Worm (Caenorhabditis elegans): ENCODE data around the gene trxr-2.

- no peak for TF ChIP-seq nfya-1 (tag; optimal IDR thresholded peaks at IDR 0.05)
- no peak for TF ChIP-seq tbx-2 (tag; optimal IDR thresholded peaks at IDR 0.05)
- TF ChIP-seq fkh-10 (GFP tag; optimal IDR thresholded peaks at IDR 0.05): no peak
- no peak for TF ChIP-seq ets-4 (tag; optimal IDR thresholded peaks at IDR 0.05)
- TF ChIP-seq pax-1 (tag; optimal IDR thresholded peaks at IDR 0.05): no peak
- TF ChIP-seq ama-1 (optimal IDR thresholded peaks at IDR 0.05): no peak
- no peak for TF ChIP-seq lim-6 (tag; optimal IDR thresholded peaks at IDR 0.05)
- no peak for TF ChIP-seq pqm-1 (tag; optimal IDR thresholded peaks at IDR 0.05)
- TF ChIP-seq K09A11.1 (tag; optimal IDR thresholded peaks at IDR 0.05; ENCODE audit: insufficient read depth): no peak
- no peak for TF ChIP-seq T23F11.4 (GFP tag; optimal IDR thresholded peaks at IDR 0.05)
- no peak for TF ChIP-seq nhr-11 (tag; optimal IDR thresholded peaks at IDR 0.05)
- TF ChIP-seq ceh-45 (GFP tag; IDR thresholded peaks at IDR 0.05): no peak
- no peak for TF ChIP-seq ceh-30 (tag; optimal IDR thresholded peaks at IDR 0.05)
- no peak for TF ChIP-seq elt-2 (tag; optimal IDR thresholded peaks at IDR 0.05)
Observed at ce11 chrIII:8869663-8870062, 43.9 kb upstream of the trxr-2 start.
